Worm (Caenorhabditis elegans) whole organism, late embryonic: ENCODE results near the gene Y24F12A.1.

Experiments used
- C08G9.2 ChIP-seq: sonication (generic microtip); optimal IDR thresholded peaks from 2 replicates; lab custom pipeline; 2016; ENCODE audit warnings: mild to moderate bottlenecking, missing genetic modification characterization, moderate library complexity, missing compliant biosample characterization
- ceh-30 ChIP-seq: fragments of 150-350 bp; optimal IDR thresholded peaks from 2 replicates; lab custom pipeline; 2014; ENCODE audit warnings: missing biosample characterization, missing genetic modification characterization
- ceh-34 ChIP-seq: sonication (generic microtip); optimal IDR thresholded peaks from 2 replicates; lab custom pipeline; 2016; ENCODE audit warnings: mild to moderate bottlenecking, missing genetic modification characterization, missing compliant biosample characterization
- hlh-13 ChIP-seq: fragments of 200-800 bp; sonication (Bioruptor generic); optimal IDR thresholded peaks from 2 replicates; lab custom pipeline; 2018; ENCODE audit warnings: mild to moderate bottlenecking, missing genetic modification characterization, missing compliant biosample characterization
- nhr-232 ChIP-seq: sonication (generic microtip); optimal IDR thresholded peaks from 2 replicates; lab custom pipeline; 2016; ENCODE audit warnings: missing genetic modification characterization, missing compliant biosample characterization
- npax-4 ChIP-seq: sonication (generic microtip); optimal IDR thresholded peaks from 2 replicates; lab custom pipeline; 2016; ENCODE audit warnings: missing genetic modification characterization, missing compliant biosample characterization
- pha-4 ChIP-seq: fragments of 150-350 bp; optimal IDR thresholded peaks from 2 replicates; lab custom pipeline; 2018; ENCODE audit warnings: missing biosample characterization, missing genetic modification reagents, missing genetic modification characterization
- pqm-1 ChIP-seq: sonication (generic microtip); optimal IDR thresholded peaks from 2 replicates; lab custom pipeline; 2016; ENCODE audit warnings: missing genetic modification characterization, missing compliant biosample characterization
- tbx-2 ChIP-seq: sonication (generic microtip); optimal IDR thresholded peaks from 2 replicates; lab custom pipeline; 2016; ENCODE audit warnings: missing genetic modification characterization, missing compliant biosample characterization
- tbx-7 ChIP-seq: sonication (generic microtip); optimal IDR thresholded peaks from 2 replicates; lab custom pipeline; 2016; ENCODE audit warnings: missing genotype, missing genetic modification characterization, missing compliant biosample characterization

ce11 chrIV:11602498-11603068, 2.5 kb upstream of the Y24F12A.1 start, which contains the start of gene rps-11:
- TF ChIP-seq ceh-30 (no peak), tbx-7 (tag; lab: Kevin White, UChicago) (no peak), C08G9.2 (tag; lab: Kevin White, UChicago) (no peak), ceh-34 (no peak), nhr-232 (no peak), tbx-2 (tag; lab: Kevin White, UChicago) (no peak), hlh-13 (GFP tag; lab: Kevin White, UChicago) (no peak), pha-4 (tag; lab: Kevin White, UChicago) (no peak), pqm-1 (tag; lab: Kevin White, UChicago) (no peak), npax-4 (tag; lab: Kevin White, UChicago) (no peak)
